Worm (Caenorhabditis elegans) whole organism, midembryonic: ENCODE measurements around the gene Y46E12A.2.

Experiments used
- T22C8.4 ChIP-seq: fragments of 200-800 bp; sonication (Bioruptor generic); IDR thresholded peaks from 2 replicates; pipeline ENCODE4 v1.3.6; 2022; ENCODE audit warnings: missing genetic modification characterization, missing compliant biosample characterization
- cog-1 ChIP-seq: sonication (generic microtip); optimal IDR thresholded peaks from 2 replicates; lab custom pipeline; 2016; ENCODE audit warnings: missing genetic modification characterization, missing compliant biosample characterization
- flt-1 ChIP-seq: fragments of 200-800 bp; sonication (Bioruptor generic); IDR thresholded peaks from 2 replicates; pipeline ENCODE4 v1.3.6; 2022; ENCODE audit warnings: missing genetic modification characterization, missing compliant biosample characterization
- klf-2 ChIP-seq: fragments of 200-800 bp; sonication (Bioruptor generic); conservative IDR thresholded peaks from 2 replicates; pipeline ENCODE4 v1.3.6; 2022; ENCODE audit warnings: missing genetic modification reagents, missing genetic modification characterization, missing compliant biosample characterization
- med-1 ChIP-seq: sonication (generic microtip); optimal IDR thresholded peaks from 2 replicates; lab custom pipeline; 2017; ENCODE audit warnings: missing genetic modification characterization, mild to moderate bottlenecking, missing compliant biosample characterization, antibody characterized with exemption, missing genetic modification reagents; ENCODE audit not compliant: insufficient read depth
- ref-1 ChIP-seq: fragments of 200-800 bp; sonication (Bioruptor generic); conservative IDR thresholded peaks from 2 replicates; pipeline ENCODE4 v1.3.6; 2022; ENCODE audit warnings: missing genetic modification reagents, missing genetic modification characterization, missing compliant biosample characterization
- tab-1 ChIP-seq: fragments of 200-800 bp; sonication (Bioruptor generic); IDR thresholded peaks from 2 replicates; pipeline ENCODE4 v1.3.6; 2022; ENCODE audit warnings: missing genetic modification characterization, missing compliant biosample characterization
- ztf-23 ChIP-seq: fragments of 200-800 bp; sonication (Bioruptor generic); IDR thresholded peaks from 2 replicates; pipeline ENCODE4 v1.3.6; 2022; ENCODE audit warnings: missing genetic modification reagents, missing genetic modification characterization, missing compliant biosample characterization
- ztf-29 ChIP-seq: fragments of 200-800 bp; sonication (Bioruptor generic); IDR thresholded peaks from 2 replicates; pipeline ENCODE4 v1.3.6; 2022; ENCODE audit warnings: missing genetic modification reagents, missing genetic modification characterization, missing compliant biosample characterization

Y46E12A.2 gene

ce11 chrIII:1788033-1788432 is 29.3 kb downstream of the Y46E12A.2 start, which contains the start of gene rimb-1:
TSS of gene rimb-1 (plus strand) at chrIII:1788333.
- no peak for TF ChIP-seq cog-1 (tag; lab: Kevin White, UChicago)
- TF ChIP-seq T22C8.4 (GFP tag; lab: Robert Waterston, UW) = no peak
- TF ChIP-seq klf-2 (GFP tag; lab: Robert Waterston, UW) = no peak
- no peak for TF ChIP-seq ztf-29
- no peak for TF ChIP-seq ref-1 (GFP tag; lab: Robert Waterston, UW)
- TF ChIP-seq med-1 = no peak
- no peak for TF ChIP-seq tab-1 (GFP tag; lab: Robert Waterston, UW)
- no peak for TF ChIP-seq ztf-23 (GFP tag; lab: Robert Waterston, UW)
- no peak for TF ChIP-seq flt-1 (GFP tag; lab: Robert Waterston, UW)

DNA sequence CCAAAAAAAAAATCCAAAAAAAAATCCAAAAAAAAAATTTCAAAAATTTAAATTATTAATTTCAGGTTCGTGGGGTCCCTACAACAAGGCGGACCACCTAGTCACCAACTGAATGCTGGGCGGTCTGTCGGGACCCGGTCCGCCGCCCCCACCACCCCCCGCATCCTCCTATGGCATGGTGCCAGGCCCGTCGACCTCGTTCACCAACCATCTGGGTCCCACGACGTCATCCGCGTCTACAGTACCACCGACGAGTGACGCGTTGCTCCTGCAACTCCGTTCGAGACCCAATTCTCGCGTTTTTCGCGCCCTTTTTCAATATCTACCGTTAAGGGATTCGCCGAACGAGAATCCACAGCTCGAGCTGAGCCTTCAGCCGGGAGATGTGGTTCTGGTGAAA is 30.2 kb downstream of the Y46E12A.2 start:
- TF ChIP-seq klf-2 (GFP tag; lab: Robert Waterston, UW) = no peak
- TF ChIP-seq cog-1 (tag; lab: Kevin White, UChicago) = no peak
- TF ChIP-seq ztf-29 = no peak
- no peak for TF ChIP-seq ref-1 (GFP tag; lab: Robert Waterston, UW)
- TF ChIP-seq T22C8.4 (GFP tag; lab: Robert Waterston, UW) = no peak
- no peak for TF ChIP-seq med-1
- no peak for TF ChIP-seq ztf-23 (GFP tag; lab: Robert Waterston, UW)
- no peak for TF ChIP-seq tab-1 (GFP tag; lab: Robert Waterston, UW)
- TF ChIP-seq flt-1 (GFP tag; lab: Robert Waterston, UW) = no peak

- TF ChIP-seq ref-1 (GFP tag; lab: Robert Waterston, UW) = no peak
- TF ChIP-seq ztf-23 (GFP tag; lab: Robert Waterston, UW) = no peak
- no peak for TF ChIP-seq T22C8.4 (GFP tag; lab: Robert Waterston, UW)
- no peak for TF ChIP-seq flt-1 (GFP tag; lab: Robert Waterston, UW)
- TF ChIP-seq cog-1 (tag; lab: Kevin White, UChicago) = no peak
- no peak for TF ChIP-seq ztf-29
- TF ChIP-seq tab-1 (GFP tag; lab: Robert Waterston, UW) = no peak
- TF ChIP-seq med-1 = no peak
- no peak for TF ChIP-seq klf-2 (GFP tag; lab: Robert Waterston, UW)
These were observed 33.2 kb downstream of the Y46E12A.2 start for ce11 chrIII:1791949-1792348.

DNA sequence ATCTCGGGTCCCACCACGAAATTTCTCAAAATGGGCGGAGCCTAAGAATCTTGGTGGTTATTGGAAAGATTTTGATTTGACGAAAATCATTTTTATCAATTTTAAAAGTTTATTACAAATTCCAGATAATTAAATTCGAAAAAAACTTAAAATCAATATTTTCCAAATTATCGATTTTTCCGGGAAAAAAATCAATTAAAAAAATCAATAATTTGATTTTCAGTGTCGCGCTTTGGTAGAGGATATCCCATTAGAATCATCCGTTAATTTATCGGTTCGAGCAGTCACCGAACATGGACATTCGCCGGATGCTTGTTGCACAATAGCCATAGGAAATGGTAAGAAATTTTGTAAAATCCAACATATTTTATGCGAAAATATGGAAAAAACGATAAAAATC is 34.7 kb downstream of the Y46E12A.2 start:
- TF ChIP-seq klf-2 (GFP tag; lab: Robert Waterston, UW) = no peak
- TF ChIP-seq T22C8.4 (GFP tag; lab: Robert Waterston, UW) = peak; percentile 66

- TF ChIP-seq T22C8.4 (GFP tag; lab: Robert Waterston, UW) (peak; percentile 73), tab-1 (GFP tag; lab: Robert Waterston, UW) (no peak)
These were observed 35.4 kb downstream of the Y46E12A.2 start for ce11 chrIII:1794100-1794499.

- TF ChIP-seq tab-1 (GFP tag; lab: Robert Waterston, UW) (no peak), klf-2 (GFP tag; lab: Robert Waterston, UW) (no peak), ztf-23 (GFP tag; lab: Robert Waterston, UW) (no peak), med-1 (no peak)
These were observed 40.7 kb downstream of the Y46E12A.2 start for ce11 chrIII:1799407-1799806.

DNA sequence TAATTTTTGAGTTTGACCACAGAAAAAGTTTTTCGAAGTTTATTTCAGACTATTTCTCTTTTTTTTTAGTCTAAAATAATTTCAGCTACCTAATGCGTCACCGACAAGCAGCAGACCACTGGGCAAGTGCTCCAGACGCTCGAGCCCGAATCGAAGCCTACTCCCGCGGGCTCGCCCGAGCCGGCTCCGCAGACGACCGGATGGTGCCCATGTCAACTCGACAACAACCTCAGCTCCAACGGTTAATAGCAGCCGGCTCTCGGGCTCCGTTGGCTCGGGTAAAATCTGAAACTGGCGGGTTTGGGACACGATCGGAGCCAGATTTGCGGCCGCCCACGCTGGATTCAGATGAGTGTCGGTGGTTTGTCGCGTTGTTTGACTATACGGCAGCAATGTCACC is 44.3 kb downstream of the Y46E12A.2 start:
- TF ChIP-seq ztf-23 (GFP tag; lab: Robert Waterston, UW) = no peak

DNA sequence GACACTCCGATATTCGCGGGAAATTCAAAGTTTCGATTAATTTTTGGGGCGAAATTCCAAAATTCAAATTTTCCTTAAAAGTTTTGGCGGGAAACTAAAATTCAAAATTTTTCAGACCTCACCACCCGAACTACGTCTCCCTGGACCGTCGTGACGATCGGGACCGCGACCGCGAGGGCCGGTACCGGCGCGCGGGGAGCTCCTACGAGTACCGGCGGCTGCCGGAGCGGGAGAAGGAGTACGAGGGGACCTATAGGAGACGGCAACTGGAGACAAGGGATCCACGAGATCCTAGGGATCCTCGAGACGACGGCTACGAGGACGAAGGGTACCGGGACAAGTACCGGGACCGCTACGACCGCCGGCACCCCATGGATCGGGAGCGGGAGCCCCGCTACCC is 45.7 kb downstream of the Y46E12A.2 start:
- no peak for TF ChIP-seq med-1
- TF ChIP-seq tab-1 (GFP tag; lab: Robert Waterston, UW) = no peak
- TF ChIP-seq ztf-29 = no peak
- no peak for TF ChIP-seq klf-2 (GFP tag; lab: Robert Waterston, UW)
- TF ChIP-seq ztf-23 (GFP tag; lab: Robert Waterston, UW) = no peak
- TF ChIP-seq T22C8.4 (GFP tag; lab: Robert Waterston, UW) = no peak
- TF ChIP-seq ref-1 (GFP tag; lab: Robert Waterston, UW) = no peak
- no peak for TF ChIP-seq cog-1 (tag; lab: Kevin White, UChicago)
- no peak for TF ChIP-seq flt-1 (GFP tag; lab: Robert Waterston, UW)

DNA sequence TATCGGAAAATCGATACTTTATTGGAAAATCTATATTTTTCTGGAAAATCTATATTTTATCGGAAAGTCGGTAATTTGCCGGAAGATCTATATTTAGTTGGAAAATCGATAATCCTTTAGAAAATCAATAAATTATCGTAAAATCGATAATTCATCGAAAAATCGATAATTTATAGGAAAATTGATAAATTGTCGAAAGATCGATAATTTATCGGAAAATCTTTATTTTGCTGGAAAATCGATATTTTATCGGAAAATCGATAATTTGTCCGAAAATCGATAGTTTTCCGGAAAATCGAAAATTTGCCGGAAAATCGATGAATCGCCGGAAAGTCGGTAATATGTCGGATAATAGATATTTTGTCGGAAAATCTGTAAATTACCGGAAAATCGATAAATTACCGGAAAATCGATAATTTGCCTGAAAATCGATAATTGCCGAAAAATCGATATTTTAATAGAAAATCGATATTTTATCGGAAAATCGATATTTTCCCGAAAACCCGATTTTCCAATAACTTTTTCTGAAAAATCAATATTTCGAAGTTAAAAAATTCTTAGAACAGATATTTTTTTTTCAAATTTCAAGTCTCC is 46.8 kb downstream of the Y46E12A.2 start:
- TF ChIP-seq ztf-23 (GFP tag; lab: Robert Waterston, UW) = no peak
- peak; percentile 87 for TF ChIP-seq T22C8.4 (GFP tag; lab: Robert Waterston, UW)
- TF ChIP-seq klf-2 (GFP tag; lab: Robert Waterston, UW) = no peak
- TF ChIP-seq med-1 = no peak

DNA sequence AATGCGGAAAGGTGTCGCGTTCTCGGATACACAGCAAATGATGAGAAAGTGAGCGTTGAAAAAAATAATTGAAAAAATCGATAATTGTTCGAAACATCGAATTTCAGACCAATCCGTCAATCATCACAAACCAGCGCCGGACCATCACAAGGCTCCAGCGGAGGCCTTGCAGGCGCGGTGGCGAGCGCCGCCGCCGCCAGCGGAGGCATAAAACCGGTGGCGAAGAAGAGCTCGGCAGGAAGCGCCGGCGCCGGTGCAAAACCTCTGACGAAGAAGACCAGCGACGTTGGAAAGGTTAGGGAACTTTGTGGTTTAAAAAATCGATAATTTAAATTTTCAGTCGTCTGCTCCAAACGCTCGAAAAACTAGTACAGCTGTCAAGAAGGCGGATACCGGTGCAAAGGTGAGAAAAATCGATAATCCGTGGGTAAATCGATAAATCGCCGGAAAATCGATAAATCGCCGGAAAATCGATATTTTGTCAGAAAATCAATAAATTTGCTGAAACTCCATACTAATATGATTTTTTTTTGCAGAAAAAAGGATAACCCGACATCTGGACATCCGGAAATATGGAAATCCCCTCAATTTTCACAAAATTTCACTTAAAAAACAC is 47.6 kb downstream of the Y46E12A.2 start:
- TF ChIP-seq ref-1 (GFP tag; lab: Robert Waterston, UW) (no peak), tab-1 (GFP tag; lab: Robert Waterston, UW) (no peak), med-1 (no peak), flt-1 (GFP tag; lab: Robert Waterston, UW) (no peak), T22C8.4 (GFP tag; lab: Robert Waterston, UW) (peak; percentile 84)
